Worm (Caenorhabditis elegans): ENCODE results near the gene Y34B4A.2.

DNA sequence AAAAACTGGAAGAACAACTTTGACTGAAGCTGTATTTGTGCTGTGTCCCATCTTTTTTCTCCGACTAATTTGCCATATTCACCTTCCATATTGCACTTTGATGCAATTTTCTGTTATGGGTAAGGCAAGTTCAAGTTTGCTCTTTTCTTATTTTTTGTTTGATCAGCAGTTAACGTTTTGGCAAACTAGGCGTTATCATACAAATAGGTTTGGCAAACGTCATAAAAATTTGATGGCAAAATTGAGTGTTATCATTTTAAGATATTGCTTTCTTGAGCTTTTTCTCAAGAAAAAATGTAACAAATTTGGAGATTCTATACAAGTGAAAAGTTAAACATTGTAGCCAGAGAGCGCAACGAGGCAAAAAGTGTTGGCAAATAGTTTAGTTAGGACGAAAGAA is 17.3 kb upstream of the Y34B4A.2 start:
- TF ChIP-seq unc-62 (GFP tag; optimal IDR thresholded peaks at IDR 0.05) (no peak), egrh-3 (GFP tag; IDR thresholded peaks at IDR 0.05) (no peak), efl-1 (GFP tag; optimal IDR thresholded peaks at IDR 0.05) (no peak), bed-1 (GFP tag; IDR thresholded peaks at IDR 0.05) (no peak), lin-35 (GFP tag; optimal IDR thresholded peaks at IDR 0.05) (no peak), ztf-18 (tag; optimal IDR thresholded peaks at IDR 0.05) (no peak)
